Fruit fly (Drosophila melanogaster): ENCODE results near the gene CG33287.

Gene CG33287

DNA sequence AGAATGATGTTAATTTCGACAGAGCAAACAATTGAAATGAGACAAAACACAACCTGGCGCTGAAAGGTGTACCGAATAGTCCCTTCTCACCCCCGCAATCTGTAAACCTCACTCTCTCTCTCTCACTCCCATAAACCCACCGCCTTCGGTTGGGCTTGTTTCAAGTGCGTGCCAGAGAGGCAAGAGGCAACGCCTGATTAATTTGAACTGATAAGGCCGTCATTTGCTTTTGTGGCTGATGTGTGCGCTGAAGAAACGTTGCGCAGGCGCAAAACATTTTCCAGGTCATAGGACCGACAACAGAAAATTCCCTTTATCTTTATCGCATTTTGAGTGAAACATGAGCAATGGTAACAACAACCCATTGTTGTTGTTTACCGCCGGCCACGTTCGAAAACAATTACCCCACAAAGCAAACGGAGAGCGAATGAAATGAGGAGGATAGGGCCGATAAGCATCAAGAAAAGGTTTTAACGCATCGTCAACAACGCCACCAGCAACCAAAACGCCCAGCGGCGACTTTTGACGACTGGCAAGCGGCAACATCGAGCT is 48.1 kb downstream of the CG33287 start:
- TF ChIP-seq CG13204 (GFP tag; optimal IDR thresholded peaks at IDR 0.05) (peak; percentile 2), Pif1A (GFP tag; optimal IDR thresholded peaks at IDR 0.05) (no peak), gl (tag; optimal IDR thresholded peaks at IDR 0.05) (no peak), CG8159 (tag; optimal IDR thresholded peaks at IDR 0.05) (no peak), CG8301 (tag; optimal IDR thresholded peaks at IDR 0.05) (no peak), fd96Ca (GFP tag; IDR thresholded peaks at IDR 0.05) (no peak), CG4496 (GFP tag; IDR thresholded peaks at IDR 0.05) (no peak), rn (GFP tag; IDR thresholded peaks at IDR 0.05) (no peak), D1 (tag; optimal IDR thresholded peaks at IDR 0.05) (no peak), EcR (GFP tag; optimal IDR thresholded peaks at IDR 0.05) (peak; percentile 78)

dm6 chr3L:20921859-20922258 is 48.6 kb downstream of the CG33287 start:
- TF ChIP-seq CG17806 (tag; optimal IDR thresholded peaks at IDR 0.05): no peak
- TF ChIP-seq Pif1A (GFP tag; optimal IDR thresholded peaks at IDR 0.05): no peak
- TF ChIP-seq CG9948 (tag; optimal IDR thresholded peaks at IDR 0.05): no peak
- TF ChIP-seq CG4496 (GFP tag; IDR thresholded peaks at IDR 0.05): no peak
- TF ChIP-seq CG32121 (GFP tag; IDR thresholded peaks at IDR 0.05): no peak
- TF ChIP-seq CG8301 (tag; optimal IDR thresholded peaks at IDR 0.05): no peak
- TF ChIP-seq fd96Ca (GFP tag; IDR thresholded peaks at IDR 0.05): no peak
- TF ChIP-seq CG8159 (tag; optimal IDR thresholded peaks at IDR 0.05): no peak

dm6 chr3L:20920495-20920894 is 50.0 kb downstream of the CG33287 start:
- TF ChIP-seq CG12605 (GFP tag; IDR thresholded peaks at IDR 0.05) (no peak), D1 (tag; optimal IDR thresholded peaks at IDR 0.05) (no peak), CG10348 (GFP tag; IDR thresholded peaks at IDR 0.05) (no peak)

dm6 chr3L:20918945-20919344 is 51.5 kb downstream of the CG33287 start:
- no peak for TF ChIP-seq CG12605 (GFP tag; IDR thresholded peaks at IDR 0.05)
- no peak for TF ChIP-seq CG9948 (tag; optimal IDR thresholded peaks at IDR 0.05)
- TF ChIP-seq D1 (tag; optimal IDR thresholded peaks at IDR 0.05): no peak
- no peak for TF ChIP-seq Pif1B (GFP tag; optimal IDR thresholded peaks at IDR 0.05)
- TF ChIP-seq CG8159 (tag; optimal IDR thresholded peaks at IDR 0.05): peak; percentile 36
- TF ChIP-seq CG17806 (tag; optimal IDR thresholded peaks at IDR 0.05): peak; percentile 19
- no peak for TF ChIP-seq rn (GFP tag; IDR thresholded peaks at IDR 0.05)
- TF ChIP-seq Ets98B (GFP tag; IDR thresholded peaks at IDR 0.05): no peak
- TF ChIP-seq Pif1A (GFP tag; optimal IDR thresholded peaks at IDR 0.05): peak; percentile 22
- TF ChIP-seq CG14655 (GFP tag; optimal IDR thresholded peaks at IDR 0.05): peak; percentile 47
- TF ChIP-seq CG8301 (tag; optimal IDR thresholded peaks at IDR 0.05): peak; percentile 54
- TF ChIP-seq gl (tag; optimal IDR thresholded peaks at IDR 0.05): no peak
- TF ChIP-seq CG32121 (GFP tag; IDR thresholded peaks at IDR 0.05): no peak
- TF ChIP-seq fd96Ca (GFP tag; IDR thresholded peaks at IDR 0.05): no peak
- no peak for TF ChIP-seq EcR (GFP tag; optimal IDR thresholded peaks at IDR 0.05)
- no peak for TF ChIP-seq CG13204 (GFP tag; optimal IDR thresholded peaks at IDR 0.05)
- no peak for TF ChIP-seq CG34367 (tag; optimal IDR thresholded peaks at IDR 0.05)
- no peak for TF ChIP-seq CG10348 (GFP tag; IDR thresholded peaks at IDR 0.05)
- TF ChIP-seq CG4496 (GFP tag; IDR thresholded peaks at IDR 0.05): 0 out of 3 replicates have a peak, but pooled peaks have one; percentile 17
- no peak for TF ChIP-seq Snoo (tag; optimal IDR thresholded peaks at IDR 0.05)
- TF ChIP-seq CG15710 (tag; optimal IDR thresholded peaks at IDR 0.05): peak; percentile 26

DNA sequence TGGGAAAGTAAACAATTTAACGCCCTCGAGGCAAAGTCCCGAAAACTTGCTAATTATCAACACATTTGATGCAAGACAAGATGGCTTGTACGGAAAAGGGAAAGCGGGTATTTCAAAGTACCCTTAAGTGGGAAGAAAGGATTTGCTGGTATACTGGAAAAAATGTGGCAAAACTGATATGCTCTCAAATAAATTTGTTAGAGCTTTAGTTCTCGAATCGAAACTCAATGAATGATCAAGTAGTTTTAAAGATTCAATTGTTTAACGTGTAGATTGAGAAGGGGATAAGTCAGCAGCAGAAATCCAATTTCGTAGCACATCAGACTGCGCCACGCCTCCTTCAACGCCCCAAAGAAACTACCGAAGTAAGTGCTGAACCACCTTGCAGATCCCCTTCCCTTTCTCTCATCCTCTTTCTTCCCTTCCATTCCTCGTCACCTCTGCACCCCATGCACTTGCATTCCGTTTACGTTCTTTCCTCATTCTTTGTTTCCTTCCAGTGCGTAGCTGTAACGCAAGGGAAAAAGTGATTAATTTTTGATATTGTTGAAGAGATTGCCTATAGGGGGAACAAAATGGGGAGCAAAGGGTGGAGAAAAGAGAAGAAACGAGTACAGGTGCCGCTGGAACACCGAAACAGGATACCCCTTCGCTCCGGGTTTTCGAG is 53.3 kb downstream of the CG33287 start:
- no peak for TF ChIP-seq CG8301 (tag; optimal IDR thresholded peaks at IDR 0.05)
- no peak for TF ChIP-seq gl (tag; optimal IDR thresholded peaks at IDR 0.05)
- no peak for TF ChIP-seq CG4496 (GFP tag; IDR thresholded peaks at IDR 0.05)
- no peak for TF ChIP-seq Pif1B (GFP tag; optimal IDR thresholded peaks at IDR 0.05)
- no peak for TF ChIP-seq CG9948 (tag; optimal IDR thresholded peaks at IDR 0.05)
- no peak for TF ChIP-seq D1 (tag; optimal IDR thresholded peaks at IDR 0.05)
- no peak for TF ChIP-seq rn (GFP tag; IDR thresholded peaks at IDR 0.05)
- TF ChIP-seq CG14655 (GFP tag; optimal IDR thresholded peaks at IDR 0.05): no peak
- TF ChIP-seq EcR (GFP tag; optimal IDR thresholded peaks at IDR 0.05): peak; percentile 2
- TF ChIP-seq CG10348 (GFP tag; IDR thresholded peaks at IDR 0.05): no peak
- TF ChIP-seq CG34367 (tag; optimal IDR thresholded peaks at IDR 0.05): no peak
- TF ChIP-seq Ets98B (GFP tag; IDR thresholded peaks at IDR 0.05): no peak
- TF ChIP-seq CG13204 (GFP tag; optimal IDR thresholded peaks at IDR 0.05): peak; percentile 14
- no peak for TF ChIP-seq CG15710 (tag; optimal IDR thresholded peaks at IDR 0.05)
- no peak for TF ChIP-seq fd96Ca (GFP tag; IDR thresholded peaks at IDR 0.05)
- TF ChIP-seq CG17806 (tag; optimal IDR thresholded peaks at IDR 0.05): no peak
- TF ChIP-seq CG8159 (tag; optimal IDR thresholded peaks at IDR 0.05): peak; percentile 26

All from whole organism, pupa.